Fruit fly (Drosophila melanogaster): ENCODE data around the gene Gnpnat.

Gene Gnpnat

DNA sequence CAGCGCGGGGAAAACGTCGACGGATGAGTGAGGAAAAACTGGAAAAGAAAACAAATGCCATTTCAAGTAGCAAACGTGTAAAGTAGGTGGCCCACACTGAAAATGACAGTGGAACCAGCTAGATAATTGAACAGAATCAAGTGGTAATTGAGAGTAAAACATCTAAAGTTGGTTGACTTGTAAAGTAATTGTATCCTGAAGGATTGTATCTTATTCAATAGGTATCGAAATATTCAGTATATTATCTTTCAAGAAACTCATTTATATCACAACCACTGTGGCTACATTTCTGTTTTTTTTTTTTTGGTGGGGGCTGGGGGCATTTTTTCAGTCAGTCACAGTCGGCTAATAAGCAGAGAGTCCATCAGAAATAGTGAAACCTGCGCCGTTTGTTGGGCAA, 38.9 kb upstream of the Gnpnat start (continued):
- TF ChIP-seq CG30431 (GFP tag; optimal IDR thresholded peaks at IDR 0.05) = no peak
- peak; percentile 39; the same call in 1 of the 2 replicates for TF ChIP-seq CG6272 (GFP tag; IDR thresholded peaks at IDR 0.05)
- TF ChIP-seq CG11085 (GFP tag; IDR thresholded peaks at IDR 0.05) = no peak
- no peak for TF ChIP-seq CG14860 (GFP tag; IDR thresholded peaks at IDR 0.05; ENCODE audit: partially characterized antibody)
- no peak for TF ChIP-seq CG12769 (tag; optimal IDR thresholded peaks at IDR 0.05)
- no peak for TF ChIP-seq Asciz (GFP tag; optimal IDR thresholded peaks at IDR 0.05)
- peak; percentile 52; the same call in 1 of the 2 replicates for TF ChIP-seq danr (GFP tag; IDR thresholded peaks at IDR 0.05)
- peak; percentile 68; the same call in 2 of the 3 replicates for TF ChIP-seq dysf (GFP tag; IDR thresholded peaks at IDR 0.05)
- no peak for TF ChIP-seq sd (tag; optimal IDR thresholded peaks at IDR 0.05)
- TF ChIP-seq CG18764 (GFP tag; optimal IDR thresholded peaks at IDR 0.05) = no peak
- TF ChIP-seq nom (GFP tag; optimal IDR thresholded peaks at IDR 0.05) = no peak
- TF ChIP-seq tx (GFP tag; optimal IDR thresholded peaks at IDR 0.05) = no peak
- TF ChIP-seq wdn (GFP tag; IDR thresholded peaks at IDR 0.05) = no peak
- TF ChIP-seq CG2889 (GFP tag; IDR thresholded peaks at IDR 0.05) = no peak
- TF ChIP-seq ems (GFP tag; optimal IDR thresholded peaks at IDR 0.05) = no peak
- TF ChIP-seq z (GFP tag; IDR thresholded peaks at IDR 0.05) = no peak
- TF ChIP-seq amos (GFP tag; IDR thresholded peaks at IDR 0.05; ENCODE audit: partially characterized antibody) = no peak
- TF ChIP-seq her (GFP tag; optimal IDR thresholded peaks at IDR 0.05) = no peak
- no peak for TF ChIP-seq CG9797 (GFP tag; optimal IDR thresholded peaks at IDR 0.05)
- no peak for TF ChIP-seq repo (GFP tag; optimal IDR thresholded peaks at IDR 0.05)
- no peak for TF ChIP-seq abd-A (tag; optimal IDR thresholded peaks at IDR 0.05)
- no peak for TF ChIP-seq Mes4 (GFP tag; optimal IDR thresholded peaks at IDR 0.05)
- peak; percentile 22 for TF ChIP-seq Blimp-1 (GFP tag; optimal IDR thresholded peaks at IDR 0.05)
- TF ChIP-seq ara (GFP tag; IDR thresholded peaks at IDR 0.05) = peak; percentile 76
- no peak for TF ChIP-seq h (optimal IDR thresholded peaks at IDR 0.05)
- no peak for TF ChIP-seq CG33557 (GFP tag; optimal IDR thresholded peaks at IDR 0.05)
- TF ChIP-seq CG34422 (GFP tag; IDR thresholded peaks at IDR 0.05) = peak; percentile 7; the same call in 1 of the 3 replicates
- peak; percentile 67 for TF ChIP-seq unpg (GFP tag; optimal IDR thresholded peaks at IDR 0.05)
- TF ChIP-seq CG6654 (GFP tag; optimal IDR thresholded peaks at IDR 0.05) = no peak
- peak; percentile 28 for TF ChIP-seq CG2875 (GFP tag; optimal IDR thresholded peaks at IDR 0.05)
- no peak for TF ChIP-seq slp2 (GFP tag; optimal IDR thresholded peaks at IDR 0.05)
- no peak for TF ChIP-seq CG2202 (tag; optimal IDR thresholded peaks at IDR 0.05)
- peak; percentile 74 for TF ChIP-seq CG18262 (tag; optimal IDR thresholded peaks at IDR 0.05)
- no peak for TF ChIP-seq MBD-R2 (GFP tag; IDR thresholded peaks at IDR 0.05)
- TF ChIP-seq zfh1 (GFP tag; IDR thresholded peaks at IDR 0.05) = peak; percentile 72
- no peak for TF ChIP-seq CG8924 (tag; optimal IDR thresholded peaks at IDR 0.05)
- TF ChIP-seq CG12155 (GFP tag; optimal IDR thresholded peaks at IDR 0.05) = no peak
- TF ChIP-seq CG14050 (GFP tag; IDR thresholded peaks at IDR 0.05) = no peak
- no peak for TF ChIP-seq Meics (GFP tag; optimal IDR thresholded peaks at IDR 0.05)
- no peak for TF ChIP-seq CG15514 (GFP tag; optimal IDR thresholded peaks at IDR 0.05)
- TF ChIP-seq Gug (GFP tag; IDR thresholded peaks at IDR 0.05) = no peak
- TF ChIP-seq lab (GFP tag; optimal IDR thresholded peaks at IDR 0.05) = no peak
- TF ChIP-seq CG7556 (GFP tag; optimal IDR thresholded peaks at IDR 0.05) = peak; percentile 32
- TF ChIP-seq HLH3B (GFP tag; IDR thresholded peaks at IDR 0.05) = no peak
- TF ChIP-seq onecut (GFP tag; IDR thresholded peaks at IDR 0.05) = no peak
- TF ChIP-seq dpn (GFP tag; optimal IDR thresholded peaks at IDR 0.05) = peak in 1 of 2 experiments; percentile 28
- TF ChIP-seq fd102C (GFP tag; optimal IDR thresholded peaks at IDR 0.05) = no peak
- no peak for TF ChIP-seq CG7745 (tag; optimal IDR thresholded peaks at IDR 0.05)
- no peak for TF ChIP-seq CG9876 (GFP tag; optimal IDR thresholded peaks at IDR 0.05)
- no peak for TF ChIP-seq ac (GFP tag; optimal IDR thresholded peaks at IDR 0.05)
- no peak for TF ChIP-seq NfI (GFP tag; optimal IDR thresholded peaks at IDR 0.05)
- no peak for TF ChIP-seq cad (GFP tag; optimal IDR thresholded peaks at IDR 0.05)
